Worm (Caenorhabditis elegans): ENCODE measurements around the gene ceh-40.

Gene ceh-40

ce11 chrX:12357127-12357526, 36.5 kb upstream of the ceh-40 start, which contains the start of gene nspc-13:
Gene nspc-13 (plus strand): TSS chrX:12357427.
- TF ChIP-seq ham-2 (GFP tag; optimal IDR thresholded peaks at IDR 0.05): no peak
- no peak for TF ChIP-seq mep-1 (tag; optimal IDR thresholded peaks at IDR 0.05)
- TF ChIP-seq bed-3 (GFP tag; optimal IDR thresholded peaks at IDR 0.05): no peak
- no peak for TF ChIP-seq unc-39 (tag; optimal IDR thresholded peaks at IDR 0.05)
- TF ChIP-seq lin-32 (GFP tag; optimal IDR thresholded peaks at IDR 0.05): no peak
- TF ChIP-seq nhr-237 (tag; optimal IDR thresholded peaks at IDR 0.05): no peak
- no peak for TF ChIP-seq ztf-11 (tag; optimal IDR thresholded peaks at IDR 0.05)
- no peak for TF ChIP-seq sem-2 (GFP tag; optimal IDR thresholded peaks at IDR 0.05)
- no peak for TF ChIP-seq drap-1 (GFP tag; optimal IDR thresholded peaks at IDR 0.05)
- TF ChIP-seq nhr-12 (tag; optimal IDR thresholded peaks at IDR 0.05): no peak
- no peak for TF ChIP-seq lsy-2 (tag; optimal IDR thresholded peaks at IDR 0.05)
- no peak for TF ChIP-seq ceh-83 (GFP tag; optimal IDR thresholded peaks at IDR 0.05)
- no peak for TF ChIP-seq nhr-28 (tag; optimal IDR thresholded peaks at IDR 0.05)
- TF ChIP-seq unc-62 (GFP tag; optimal IDR thresholded peaks at IDR 0.05): no peak

- no peak for TF ChIP-seq nhr-12 (tag; optimal IDR thresholded peaks at IDR 0.05)
Observed at ce11 chrX:12356581-12356980, 36.0 kb upstream of the ceh-40 start, which contains the start of gene nspc-12. Gene nspc-12 (minus strand): TSS chrX:12356681.

DNA sequence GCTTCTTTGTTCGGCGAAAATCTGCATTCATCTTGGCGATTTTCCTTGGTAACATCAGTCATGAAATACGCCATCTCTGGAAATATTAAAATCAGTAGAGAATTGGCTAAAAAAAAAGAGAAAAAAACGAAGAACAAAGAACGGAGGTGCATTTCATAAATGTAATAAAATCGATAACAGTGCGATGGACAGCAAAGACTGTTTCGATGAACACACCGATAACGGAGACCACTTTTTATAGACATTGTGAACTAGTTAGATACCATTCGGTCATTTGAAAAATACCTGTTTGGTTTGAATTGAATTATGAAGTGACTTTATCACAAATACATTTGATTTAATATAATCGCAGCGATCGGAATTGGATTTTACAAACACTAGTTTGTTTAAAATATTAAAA, 32.3 kb upstream of the ceh-40 start, which contains the start of gene F42F12.4:
Gene F42F12.4, minus strand, starts transcription at position 76 of the 400 bp plus-strand sequence.
- TF ChIP-seq snpc-4 (tag; optimal IDR thresholded peaks at IDR 0.05): no peak
- no peak for TF ChIP-seq hlh-1 (tag; optimal IDR thresholded peaks at IDR 0.05)
- TF ChIP-seq ces-1 (GFP tag; optimal IDR thresholded peaks at IDR 0.05): no peak
- no peak for TF ChIP-seq nhr-12 (tag; optimal IDR thresholded peaks at IDR 0.05)
- TF ChIP-seq ztf-11 (tag; optimal IDR thresholded peaks at IDR 0.05): no peak
- TF ChIP-seq drap-1 (GFP tag; optimal IDR thresholded peaks at IDR 0.05): no peak

DNA sequence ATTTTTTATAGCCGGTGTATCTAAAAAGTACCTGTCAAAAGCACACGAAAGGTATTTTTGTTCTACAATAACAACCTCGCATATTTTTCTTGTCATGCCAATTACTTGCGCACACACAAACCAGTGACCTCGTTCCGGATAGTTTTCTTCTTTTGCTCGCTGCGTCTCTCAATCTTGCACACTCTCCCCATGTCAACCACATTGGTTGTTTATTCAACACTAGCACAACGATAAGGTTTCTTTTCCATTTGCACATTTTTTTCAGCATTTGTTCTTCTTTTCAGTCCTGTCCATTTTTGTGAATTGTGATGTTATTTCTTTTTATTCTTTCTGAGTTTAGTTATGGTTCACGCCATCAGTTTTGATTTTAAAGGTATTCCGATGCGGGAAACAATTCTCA, 29.6 kb upstream of the ceh-40 start, which contains the start of gene F42F12.3:
Gene F42F12.3, plus strand, starts transcription at position 372 of the 400 bp plus-strand sequence.
- peak; percentile 3 for TF ChIP-seq pha-4 (tag; optimal IDR thresholded peaks at IDR 0.05)
- no peak for TF ChIP-seq mep-1 (tag; optimal IDR thresholded peaks at IDR 0.05)

- no peak for TF ChIP-seq ceh-43 (GFP tag; optimal IDR thresholded peaks at IDR 0.05)
- TF ChIP-seq nhr-76 (tag; optimal IDR thresholded peaks at IDR 0.05): no peak
- no peak for TF ChIP-seq ham-2 (GFP tag; optimal IDR thresholded peaks at IDR 0.05)
- no peak for TF ChIP-seq nhr-237 (tag; optimal IDR thresholded peaks at IDR 0.05)
- no peak for TF ChIP-seq elt-3 (tag; optimal IDR thresholded peaks at IDR 0.05)
- TF ChIP-seq drap-1 (GFP tag; optimal IDR thresholded peaks at IDR 0.05): no peak
- no peak for TF ChIP-seq snpc-4 (tag; optimal IDR thresholded peaks at IDR 0.05)
- no peak for TF ChIP-seq ceh-39 (tag; optimal IDR thresholded peaks at IDR 0.05)
- no peak for TF ChIP-seq mab-5 (tag; optimal IDR thresholded peaks at IDR 0.05)
- no peak for TF ChIP-seq nhr-28 (tag; optimal IDR thresholded peaks at IDR 0.05)
- TF ChIP-seq flh-1 (GFP tag; optimal IDR thresholded peaks at IDR 0.05): no peak
- no peak for TF ChIP-seq hlh-1 (tag; optimal IDR thresholded peaks at IDR 0.05)
- TF ChIP-seq tbx-8 (GFP tag; optimal IDR thresholded peaks at IDR 0.05): no peak
- TF ChIP-seq bed-3 (GFP tag; optimal IDR thresholded peaks at IDR 0.05): no peak
- no peak for TF ChIP-seq mls-2 (tag; optimal IDR thresholded peaks at IDR 0.05)
- TF ChIP-seq unc-120 (tag; optimal IDR thresholded peaks at IDR 0.05; ENCODE audit: poor library complexity, severe bottlenecking): no peak
- no peak for TF ChIP-seq nhr-12 (tag; optimal IDR thresholded peaks at IDR 0.05)
- no peak for TF ChIP-seq unc-39 (tag; optimal IDR thresholded peaks at IDR 0.05)
- no peak for TF ChIP-seq lin-13 (tag; optimal IDR thresholded peaks at IDR 0.05)
- TF ChIP-seq elt-1 (tag; optimal IDR thresholded peaks at IDR 0.05; ENCODE audit: borderline replicate concordance, insufficient read depth): no peak
Observed at ce11 chrX:12348329-12348728, 27.8 kb upstream of the ceh-40 start, which contains the start of gene F42F12.14. Gene F42F12.14 (plus strand): TSS chrX:12348629.

DNA sequence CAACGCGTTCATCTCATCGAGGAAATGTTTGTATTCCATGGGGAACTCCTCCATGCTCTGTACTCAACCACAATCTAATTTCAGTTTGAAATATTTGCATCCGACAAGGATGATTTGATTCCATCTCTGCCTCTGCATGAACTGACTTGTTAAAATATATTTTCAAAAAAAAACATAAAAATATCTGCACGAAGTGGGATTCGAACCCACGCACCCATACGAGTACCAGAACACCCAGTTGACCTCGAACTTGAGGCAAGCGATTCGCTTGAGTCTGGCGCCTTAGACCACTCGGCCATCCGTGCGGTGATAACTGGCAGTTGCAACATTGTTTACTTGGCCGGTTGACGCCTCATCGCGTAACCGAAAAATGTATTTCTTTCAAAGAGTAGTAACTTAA, 27.2 kb upstream of the ceh-40 start:
- TF ChIP-seq M03D4.4 (tag; optimal IDR thresholded peaks at IDR 0.05) (peak; percentile 39), unc-120 (tag; optimal IDR thresholded peaks at IDR 0.05; ENCODE audit: poor library complexity, severe bottlenecking) (peak; percentile 23), sptf-1 (tag; optimal IDR thresholded peaks at IDR 0.05) (no peak), drap-1 (GFP tag; optimal IDR thresholded peaks at IDR 0.05) (peak; percentile 13), lin-13 (tag; optimal IDR thresholded peaks at IDR 0.05) (no peak), hlh-1 (tag; optimal IDR thresholded peaks at IDR 0.05) (no peak)
